Worm (Caenorhabditis elegans) whole organism, young adult: Measurements from ENCODE around the gene R01H2.8.

Experiments
- C06A6.2 ChIP-seq: fragments of 200-800 bp; sonication (Bioruptor generic); conservative IDR thresholded peaks from 2 replicates; pipeline ENCODE4 v1.3.6; 2022; ENCODE audit warnings: missing genetic modification characterization, missing compliant biosample characterization
- F33H1.4 ChIP-seq: fragments of 200-800 bp; sonication (Bioruptor generic); IDR thresholded peaks from 2 replicates; pipeline ENCODE4 v1.3.6; 2022; ENCODE audit warnings: missing genetic modification reagents, missing genetic modification characterization, missing compliant biosample characterization
- Y53G8AR.9 ChIP-seq: fragments of 200-800 bp; sonication (Bioruptor generic); conservative IDR thresholded peaks from 2 replicates; pipeline ENCODE4 v1.3.6; 2022; ENCODE audit warnings: missing genetic modification reagents, missing genetic modification characterization, missing compliant biosample characterization
- Y56A3A.18 ChIP-seq: fragments of 200-800 bp; sonication (Bioruptor generic); IDR thresholded peaks from 2 replicates; pipeline ENCODE4 v1.3.6; 2022; ENCODE audit warnings: missing genetic modification reagents, missing genetic modification characterization, missing compliant biosample characterization
- Y95B8A.8 ChIP-seq: fragments of 200-800 bp; sonication (Bioruptor generic); IDR thresholded peaks from 2 replicates; pipeline ENCODE4 v1.3.6; 2022; ENCODE audit warnings: missing genetic modification reagents, missing genetic modification characterization, missing compliant biosample characterization
- akir-1 ChIP-seq: fragments of 200-800 bp; sonication (Bioruptor generic); optimal IDR thresholded peaks from 2 replicates; lab custom pipeline; 2018; ENCODE audit warnings: mild to moderate bottlenecking, missing genetic modification characterization, moderate library complexity, missing compliant biosample characterization
- aptf-2 ChIP-seq: fragments of 200-800 bp; sonication (Bioruptor generic); conservative IDR thresholded peaks from 2 replicates; pipeline ENCODE4 v1.3.6; 2022; ENCODE audit warnings: missing genetic modification reagents, missing genetic modification characterization, missing compliant biosample characterization
- attf-5 ChIP-seq: fragments of 200-800 bp; sonication (Bioruptor generic); optimal IDR thresholded peaks from 2 replicates; lab custom pipeline; 2018; ENCODE audit warnings: mild to moderate bottlenecking, missing genetic modification characterization, missing compliant biosample characterization
- cebp-2 ChIP-seq: fragments of 200-800 bp; sonication (Bioruptor generic); IDR thresholded peaks from 2 replicates; pipeline ENCODE4 v1.3.6; 2022; ENCODE audit warnings: missing genetic modification characterization, missing compliant biosample characterization
- ceh-91 ChIP-seq: fragments of 200-800 bp; sonication (Bioruptor generic); IDR thresholded peaks from 2 replicates; pipeline ENCODE4 v1.3.6; 2022; ENCODE audit warnings: missing genetic modification reagents, missing genetic modification characterization, missing compliant biosample characterization
- dpl-1 ChIP-seq: fragments of 150-350 bp; optimal IDR thresholded peaks from 2 replicates; lab custom pipeline; 2014; ENCODE audit warnings: missing biosample characterization, missing genetic modification reagents, missing genetic modification characterization
- efl-1 ChIP-seq: fragments of 150-350 bp; optimal IDR thresholded peaks from 2 replicates; lab custom pipeline; 2014; ENCODE audit warnings: missing biosample characterization, missing genetic modification reagents, missing genetic modification characterization
- egl-44 ChIP-seq: fragments of 200-800 bp; sonication (Bioruptor generic); IDR thresholded peaks from 2 replicates; pipeline ENCODE4 v1.3.6; 2022; ENCODE audit warnings: missing genetic modification reagents, missing genetic modification characterization, missing compliant biosample characterization
- egrh-3 ChIP-seq: fragments of 200-800 bp; sonication (Bioruptor generic); IDR thresholded peaks from 2 replicates; pipeline ENCODE4 v1.3.6; 2022; ENCODE audit warnings: missing genetic modification reagents, missing genetic modification characterization, missing compliant biosample characterization
- hrde-1 ChIP-seq: sonication (generic microtip); optimal IDR thresholded peaks from 2 replicates; lab custom pipeline; 2016; ENCODE audit warnings: missing genetic modification characterization, mild to moderate bottlenecking, missing compliant biosample characterization, moderate library complexity, missing genotype, missing genetic modification reagents, borderline replicate concordance
- lin-35 ChIP-seq, 3 experiments: fragments of 150-350 bp in 2 of 3; sonication (generic microtip) in 1 of 3; optimal IDR thresholded peaks; 2 replicates each; lab custom pipeline; 2014 to 2018; ENCODE audit warnings: missing biosample characterization in 3 of 3, missing genetic modification characterization in 3 of 3, missing genetic modification reagents in 3 of 3
- lin-54 ChIP-seq: fragments of 200-800 bp; sonication (Bioruptor generic); optimal IDR thresholded peaks from 2 replicates; lab custom pipeline; 2018; ENCODE audit warnings: mild to moderate bottlenecking, missing genetic modification characterization, missing compliant biosample characterization
- lsl-1 ChIP-seq: fragments of 200-800 bp; sonication (Bioruptor generic); optimal IDR thresholded peaks from 2 replicates; lab custom pipeline; 2018; ENCODE audit warnings: mild to moderate bottlenecking, missing genetic modification characterization, moderate library complexity, missing compliant biosample characterization
- lsy-27 ChIP-seq: sonication (generic microtip); optimal IDR thresholded peaks from 2 replicates; lab custom pipeline; 2017; ENCODE audit warnings: missing genetic modification characterization, mild to moderate bottlenecking, missing compliant biosample characterization, antibody characterized with exemption, missing genotype, borderline replicate concordance; ENCODE audit not compliant: insufficient read depth
- madf-6 ChIP-seq: fragments of 200-800 bp; sonication (Bioruptor generic); IDR thresholded peaks from 2 replicates; pipeline ENCODE4 v1.3.6; 2022; ENCODE audit warnings: missing genetic modification reagents, missing genetic modification characterization, missing compliant biosample characterization
- mcd-1 ChIP-seq: fragments of 200-800 bp; sonication (Bioruptor generic); IDR thresholded peaks from 2 replicates; pipeline ENCODE4 v1.3.6; 2022; ENCODE audit warnings: missing genetic modification reagents, missing genetic modification characterization, missing compliant biosample characterization
- mel-28 ChIP-seq: sonication (generic microtip); optimal IDR thresholded peaks from 2 replicates; lab custom pipeline; 2016; ENCODE audit warnings: borderline replicate concordance, mild to moderate bottlenecking, missing genetic modification characterization, missing compliant biosample characterization
- nfya-1 ChIP-seq: sonication (generic microtip); optimal IDR thresholded peaks from 2 replicates; lab custom pipeline; 2017; ENCODE audit warnings: antibody characterized with exemption, missing compliant biosample characterization, missing genetic modification characterization, borderline replicate concordance; ENCODE audit not compliant: insufficient read depth
- nhr-120 ChIP-seq: fragments of 200-800 bp; sonication (Bioruptor generic); IDR thresholded peaks from 2 replicates; pipeline ENCODE4 v1.3.6; 2022; ENCODE audit warnings: missing genetic modification characterization, missing compliant biosample characterization
- pha-4 ChIP-seq: fragments of 150-350 bp; sonication (generic microtip); optimal IDR thresholded peaks from 2 replicates; lab custom pipeline; 2014; ENCODE audit warnings: missing biosample characterization, missing genetic modification reagents, missing genetic modification characterization
- rcor-1 ChIP-seq: fragments of 200-800 bp; sonication (Bioruptor generic); IDR thresholded peaks from 2 replicates; pipeline ENCODE4 v1.3.6; 2022; ENCODE audit warnings: missing genetic modification reagents, missing genetic modification characterization, missing compliant biosample characterization
- repo-1 ChIP-seq: sonication (generic microtip); optimal IDR thresholded peaks from 2 replicates; lab custom pipeline; 2017; ENCODE audit warnings: mild to moderate bottlenecking, missing genetic modification characterization, missing compliant biosample characterization
- rpc-1 ChIP-seq, 2 experiments: fragments of 150-350 bp in 1 of 2; sonication (generic microtip) in 1 of 2; optimal IDR thresholded peaks; 2 replicates each; lab custom pipeline; 2014 to 2018; ENCODE audit warnings: missing biosample characterization in 1 of 2, missing genetic modification characterization in 1 of 2, missing genetic modification reagents in 1 of 2, missing genotype in 1 of 2
- sdz-38 ChIP-seq: sonication (generic microtip); optimal IDR thresholded peaks from 2 replicates; lab custom pipeline; 2016; ENCODE audit warnings: missing genotype, missing genetic modification characterization, missing compliant biosample characterization
- unc-130 ChIP-seq: sonication (generic microtip); optimal IDR thresholded peaks from 2 replicates; lab custom pipeline; 2016; ENCODE audit warnings: missing genetic modification reagents, missing genetic modification characterization, missing compliant biosample characterization
- xnd-1 ChIP-seq: sonication (generic microtip); optimal IDR thresholded peaks from 2 replicates; lab custom pipeline; 2016; ENCODE audit warnings: missing genotype, missing genetic modification reagents, missing genetic modification characterization, missing compliant biosample characterization
- zfh-2 ChIP-seq: fragments of 200-800 bp; sonication (Bioruptor generic); conservative IDR thresholded peaks from 2 replicates; pipeline ENCODE4 v1.3.6; 2022; ENCODE audit warnings: missing genetic modification reagents, missing genetic modification characterization, missing compliant biosample characterization
- ztf-25 ChIP-seq: fragments of 200-800 bp; sonication (Bioruptor generic); IDR thresholded peaks from 2 replicates; pipeline ENCODE4 v1.3.6; 2022; ENCODE audit warnings: missing genetic modification reagents, missing genetic modification characterization, missing compliant biosample characterization

R01H2.8 gene

ce11 chrIII:7068520-7069113 is at the start of gene R01H2.8, which contains the start of gene ubc-18:
Gene R01H2.8 (plus strand): TSS chrIII:7069063.
Gene ubc-18 (minus strand): TSS chrIII:7068570.
- peak; percentile 39; the same call in 1 of the 2 replicates for TF ChIP-seq mcd-1 (GFP tag; lab: Robert Waterston, UW)
- no peak for TF ChIP-seq Y95B8A.8 (GFP tag; lab: Robert Waterston, UW)
- TF ChIP-seq unc-130, result no peak
- no peak for TF ChIP-seq nhr-120
- TF ChIP-seq F33H1.4 (GFP tag; lab: Robert Waterston, UW), result peak; percentile 30; the same call in 1 of the 2 replicates
- TF ChIP-seq attf-5, result peak; percentile 11
- TF ChIP-seq lsl-1 (GFP tag; lab: Kevin White, UChicago), result peak; percentile 18
- no peak for TF ChIP-seq Y53G8AR.9 (GFP tag; lab: Robert Waterston, UW)
- no peak for TF ChIP-seq cebp-2 (GFP tag; lab: Robert Waterston, UW)
- TF ChIP-seq madf-6 (GFP tag; lab: Robert Waterston, UW), result peak; percentile 56
- no peak for TF ChIP-seq hrde-1 (tag; lab: Kevin White, UChicago)
- TF ChIP-seq lin-35 (GFP tag; optimal IDR thresholded peaks at IDR 0.05; lab: Kevin White, UChicago), result peak in 1 of 3 experiments; percentile 63
- TF ChIP-seq xnd-1 (tag; lab: Kevin White, UChicago), result no peak
- TF ChIP-seq egl-44 (GFP tag; lab: Robert Waterston, UW), result no peak
- TF ChIP-seq lsy-27 (tag; lab: Kevin White, UChicago), result no peak
- peak; percentile 48; the same call in 1 of the 2 replicates for TF ChIP-seq ceh-91 (GFP tag; lab: Robert Waterston, UW)
- TF ChIP-seq akir-1, result no peak
- no peak for TF ChIP-seq ztf-25 (GFP tag; lab: Robert Waterston, UW)
- TF ChIP-seq efl-1 (GFP tag; lab: Kevin White, UChicago), result peak; percentile 78
- peak; percentile 82 for TF ChIP-seq lin-54 (GFP tag; lab: Kevin White, UChicago)
- TF ChIP-seq rcor-1, result peak; percentile 47; the same call in 1 of the 2 replicates
- TF ChIP-seq Y56A3A.18 (GFP tag; lab: Robert Waterston, UW), result no peak
- no peak for TF ChIP-seq mel-28
- no peak for TF ChIP-seq repo-1 (tag; lab: Kevin White, UChicago)
- TF ChIP-seq dpl-1 (GFP tag; lab: Kevin White, UChicago), result peak; percentile 71

- TF ChIP-seq rpc-1 (optimal IDR thresholded peaks at IDR 0.05; lab: Kevin White, UChicago) (no peak), rpc-1 (tag; optimal IDR thresholded peaks at IDR 0.05; lab: Kevin White, UChicago) (no peak), aptf-2 (no peak), zfh-2 (GFP tag; lab: Robert Waterston, UW) (peak; percentile 92), sdz-38 (no peak), egrh-3 (GFP tag; lab: Robert Waterston, UW) (peak; percentile 90), ztf-25 (GFP tag; lab: Robert Waterston, UW) (0 out of 2 replicates have a peak, but pooled peaks have one; percentile 33)
Measured at ce11 chrIII:7019724-7020123, 49.1 kb upstream of the R01H2.8 start.

ce11 chrIII:7020500-7020899 is 48.4 kb upstream of the R01H2.8 start, which contains the start of gene col-8:
Gene col-8 (minus strand): TSS chrIII:7020600.
- TF ChIP-seq nfya-1 (tag; lab: Kevin White, UChicago) (no peak), C06A6.2 (no peak), pha-4 (tag; lab: Kevin White, UChicago) (no peak)
